Fruit fly (Drosophila melanogaster) whole organism, embryonic: ENCODE measurements around the gene GCS2alpha.
A peak's percentile ranks its signal among the peaks of the same experiment; 100 is the strongest.

Experiments
- CG10979 ChIP-seq: fragments of 200-800 bp; sonication (Bioruptor generic); optimal IDR thresholded peaks from 2 replicates; lab custom pipeline; 2018; ENCODE audit warnings: missing biosample characterization, mild to moderate bottlenecking, missing genetic modification characterization, moderate library complexity
- CG11456 ChIP-seq: fragments of 200-800 bp; sonication (Bioruptor generic); IDR thresholded peaks from 3 replicates; pipeline ENCODE4 v1.3.6; 2022; ENCODE audit warnings: missing biosample characterization, missing genetic modification characterization
- CG12219 ChIP-seq: fragments of 200-800 bp; sonication (Bioruptor generic); optimal IDR thresholded peaks from 3 replicates; lab custom pipeline; 2018; ENCODE audit warnings: missing biosample characterization, mild to moderate bottlenecking, missing genetic modification characterization
- CG12659 ChIP-seq: fragments of 200-800 bp; sonication (Bioruptor generic); optimal IDR thresholded peaks from 3 replicates; lab custom pipeline; 2017; ENCODE audit warnings: mild to moderate bottlenecking, missing biosample characterization, missing genetic modification reagents, missing genetic modification characterization
- CG12942 ChIP-seq: fragments of 200-800 bp; sonication (Bioruptor generic); optimal IDR thresholded peaks from 3 replicates; lab custom pipeline; 2016; ENCODE audit warnings: missing biosample characterization, missing genetic modification characterization
- CG13894 ChIP-seq: fragments of 200-800 bp; sonication (Bioruptor generic); optimal IDR thresholded peaks from 3 replicates; lab custom pipeline; 2018; ENCODE audit warnings: missing biosample characterization, mild to moderate bottlenecking, missing genetic modification characterization, moderate library complexity
- CG15269 ChIP-seq: fragments of 200-800 bp; sonication (Bioruptor generic); optimal IDR thresholded peaks from 2 replicates; lab custom pipeline; 2018; ENCODE audit warnings: missing biosample characterization, mild to moderate bottlenecking, missing genetic modification characterization, moderate library complexity
- CG15479 ChIP-seq: fragments of 200-800 bp; sonication (Bioruptor generic); optimal IDR thresholded peaks from 3 replicates; lab custom pipeline; 2019; ENCODE audit warnings: missing biosample characterization, mild to moderate bottlenecking, missing genetic modification characterization, moderate library complexity
- CG15514 ChIP-seq: fragments of 200-800 bp; sonication (Bioruptor generic); optimal IDR thresholded peaks from 3 replicates; lab custom pipeline; 2017; ENCODE audit warnings: missing biosample characterization, missing genetic modification characterization, mild to moderate bottlenecking, moderate library complexity, missing genetic modification reagents
- CG16813 ChIP-seq: fragments of 200-800 bp; sonication (Bioruptor generic); IDR thresholded peaks from 3 replicates; pipeline ENCODE4 v1.3.6; 2022; ENCODE audit warnings: missing biosample characterization, missing genetic modification characterization; ENCODE audit not compliant: partially characterized antibody
- CG17328 ChIP-seq: fragments of 200-800 bp; sonication (Bioruptor generic); IDR thresholded peaks from 2 replicates; pipeline ENCODE4 v1.3.6; 2022; ENCODE audit warnings: missing biosample characterization, missing genetic modification characterization
- CG17361 ChIP-seq: fragments of 200-800 bp; sonication (Bioruptor generic); IDR thresholded peaks from 3 replicates; pipeline ENCODE4 v1.3.6; 2022; ENCODE audit warnings: missing biosample characterization, missing genetic modification characterization
- CG17568 ChIP-seq: fragments of 200-800 bp; sonication (Bioruptor generic); optimal IDR thresholded peaks from 2 replicates; lab custom pipeline; 2018; ENCODE audit warnings: missing biosample characterization, mild to moderate bottlenecking, missing genetic modification characterization, moderate library complexity
- CG17912 ChIP-seq: fragments of 200-800 bp; sonication (Bioruptor generic); optimal IDR thresholded peaks from 2 replicates; lab custom pipeline; 2018; ENCODE audit warnings: missing biosample characterization, mild to moderate bottlenecking, missing genetic modification characterization
- CG1832 ChIP-seq: fragments of 200-800 bp; sonication (Bioruptor generic); optimal IDR thresholded peaks from 2 replicates; lab custom pipeline; 2017; ENCODE audit warnings: missing biosample characterization, mild to moderate bottlenecking, missing genetic modification characterization, inconsistent platforms
- CG18476 ChIP-seq: fragments of 200-800 bp; sonication (Bioruptor generic); optimal IDR thresholded peaks from 2 replicates; lab custom pipeline; 2016; ENCODE audit warnings: missing biosample characterization, mild to moderate bottlenecking, missing genetic modification characterization
- CG4617 ChIP-seq: fragments of 200-800 bp; sonication (Bioruptor generic); optimal IDR thresholded peaks from 3 replicates; lab custom pipeline; 2016; ENCODE audit warnings: missing biosample characterization, missing genetic modification characterization, borderline replicate concordance
- CG6654 ChIP-seq: fragments of 200-800 bp; sonication (Bioruptor generic); optimal IDR thresholded peaks from 2 replicates; lab custom pipeline; 2017; ENCODE audit warnings: missing biosample characterization, mild to moderate bottlenecking, missing genetic modification characterization
- CG9876 ChIP-seq: fragments of 200-800 bp; sonication (Bioruptor generic); optimal IDR thresholded peaks from 2 replicates; lab custom pipeline; 2016; ENCODE audit warnings: missing biosample characterization, missing genetic modification characterization
- CoRest ChIP-seq: fragments of 200-800 bp; sonication (Bioruptor generic); optimal IDR thresholded peaks from 3 replicates; lab custom pipeline; 2018; ENCODE audit warnings: missing biosample characterization, mild to moderate bottlenecking, missing genetic modification characterization, moderate library complexity
- D19A ChIP-seq: fragments of 200-800 bp; optimal IDR thresholded peaks from 3 replicates; lab custom pipeline; 2019; ENCODE audit warnings: missing biosample characterization, mild to moderate bottlenecking, missing genetic modification characterization, moderate library complexity
- Dip2 ChIP-seq: fragments of 200-800 bp; sonication (Bioruptor generic); IDR thresholded peaks from 2 replicates; pipeline ENCODE4 v1.3.6; 2022; ENCODE audit warnings: missing biosample characterization, missing genetic modification characterization
- Ets65A ChIP-seq: fragments of 200-800 bp; sonication (Bioruptor generic); peaks from one replicate; lab custom pipeline; 2016; ENCODE audit warnings: missing biosample characterization, missing genetic modification characterization
- Fer2 ChIP-seq: fragments of 200-800 bp; sonication (Bioruptor generic); optimal IDR thresholded peaks from 2 replicates; lab custom pipeline; 2018; ENCODE audit warnings: missing biosample characterization, mild to moderate bottlenecking, missing genetic modification characterization, moderate library complexity
- H15 ChIP-seq: fragments of 200-800 bp; sonication (Bioruptor generic); IDR thresholded peaks from 3 replicates; pipeline ENCODE4 v1.3.6; 2022; ENCODE audit warnings: missing biosample characterization, missing genetic modification characterization
- Max ChIP-seq: fragments of 200-800 bp; sonication (Bioruptor generic); optimal IDR thresholded peaks from 2 replicates; lab custom pipeline; 2016; ENCODE audit warnings: missing biosample characterization, mild to moderate bottlenecking, missing genetic modification characterization
- Med ChIP-seq: fragments of 200-800 bp; sonication (Bioruptor generic); peaks from one replicate; lab custom pipeline; 2016; ENCODE audit warnings: missing biosample characterization, missing genetic modification characterization, mild to moderate bottlenecking, inconsistent platforms, moderate library complexity
- NFAT ChIP-seq: fragments of 200-800 bp; sonication (Bioruptor generic); IDR thresholded peaks from 2 replicates; pipeline ENCODE4 v1.3.6; 2022; ENCODE audit warnings: missing biosample characterization, missing genetic modification characterization
- Pdp1 ChIP-seq, 2 experiments: fragments of 200-800 bp; sonication (Bioruptor generic); optimal IDR thresholded peaks; 3 replicates each; lab custom pipeline; 2016; ENCODE audit warnings: missing biosample characterization in 2 of 2, missing genetic modification characterization in 2 of 2, mild to moderate bottlenecking in 1 of 2, moderate library complexity in 1 of 2
- Scr ChIP-seq: fragments of 200-800 bp; sonication (Bioruptor generic); IDR thresholded peaks from 2 replicates; pipeline ENCODE4 v1.3.6; 2022; ENCODE audit warnings: missing biosample characterization, missing genetic modification characterization; ENCODE audit not compliant: partially characterized antibody
- Side ChIP-seq: fragments of 200-800 bp; sonication (Bioruptor generic); optimal IDR thresholded peaks from 2 replicates; lab custom pipeline; 2016; ENCODE audit warnings: missing biosample characterization, missing genetic modification characterization
- Sox102F ChIP-seq: fragments of 200-800 bp; sonication (Bioruptor generic); optimal IDR thresholded peaks from 2 replicates; lab custom pipeline; 2018; ENCODE audit warnings: missing biosample characterization, mild to moderate bottlenecking, missing genetic modification characterization, moderate library complexity
- Ssrp ChIP-seq: fragments of 200-800 bp; sonication (Bioruptor generic); optimal IDR thresholded peaks from 2 replicates; lab custom pipeline; 2018; ENCODE audit warnings: missing biosample characterization, mild to moderate bottlenecking, missing genetic modification characterization, moderate library complexity
- YL-1 ChIP-seq: fragments of 200-800 bp; sonication (Bioruptor generic); optimal IDR thresholded peaks from 3 replicates; lab custom pipeline; 2017; ENCODE audit warnings: missing biosample characterization, mild to moderate bottlenecking, missing genetic modification characterization
- bbx ChIP-seq: fragments of 200-800 bp; sonication (Bioruptor generic); IDR thresholded peaks from 2 replicates; pipeline ENCODE4 v1.3.6; 2022; ENCODE audit warnings: missing biosample characterization, missing genetic modification characterization; ENCODE audit not compliant: partially characterized antibody
- disco-r ChIP-seq: fragments of 200-800 bp; sonication (Bioruptor generic); optimal IDR thresholded peaks from 2 replicates; lab custom pipeline; 2016; ENCODE audit warnings: missing biosample characterization, missing genetic modification characterization
- h ChIP-seq: fragments of >200 bp; optimal IDR thresholded peaks from 2 replicates; lab custom pipeline; 2017
- lbe ChIP-seq: fragments of 200-800 bp; sonication (Bioruptor generic); optimal IDR thresholded peaks from 2 replicates; lab custom pipeline; 2016; ENCODE audit warnings: missing biosample characterization, mild to moderate bottlenecking, missing genetic modification characterization
- mld ChIP-seq: fragments of 200-800 bp; sonication (Bioruptor generic); IDR thresholded peaks from 3 replicates; pipeline ENCODE4 v1.3.6; 2022; ENCODE audit warnings: missing biosample characterization, missing genetic modification characterization; ENCODE audit not compliant: partially characterized antibody
- nau ChIP-seq: fragments of 200-800 bp; sonication (Bioruptor generic); optimal IDR thresholded peaks from 3 replicates; lab custom pipeline; 2017; ENCODE audit warnings: missing biosample characterization, mild to moderate bottlenecking, missing genetic modification characterization, missing genetic modification reagents
- nerfin-1 ChIP-seq: fragments of 200-800 bp; sonication (Bioruptor generic); optimal IDR thresholded peaks from 3 replicates; lab custom pipeline; 2019; ENCODE audit warnings: missing biosample characterization, mild to moderate bottlenecking, missing genetic modification characterization, moderate library complexity
- rib ChIP-seq: fragments of 200-800 bp; sonication (Bioruptor generic); IDR thresholded peaks from 2 replicates; pipeline ENCODE4 v1.3.6; 2022; ENCODE audit warnings: missing biosample characterization, missing genetic modification characterization
- sens-2 ChIP-seq: fragments of 200-800 bp; sonication (Bioruptor generic); IDR thresholded peaks from 2 replicates; pipeline ENCODE4 v1.3.6; 2022; ENCODE audit warnings: missing biosample characterization, missing genetic modification characterization
- slou ChIP-seq: fragments of 200-800 bp; sonication (Bioruptor generic); optimal IDR thresholded peaks from 3 replicates; lab custom pipeline; 2016; ENCODE audit warnings: missing biosample characterization, missing genetic modification characterization
- tll ChIP-seq, 2 experiments: fragments of 200-800 bp in 1 of 2; fragments of >200 bp in 1 of 2; sonication (Bioruptor generic) in 1 of 2; optimal IDR thresholded peaks; 2 replicates each; lab custom pipeline; 2017 to 2019; ENCODE audit warnings: missing biosample characterization in 2 of 2, missing genetic modification characterization in 2 of 2, mild to moderate bottlenecking in 1 of 2, moderate library complexity in 1 of 2
- tna ChIP-seq: fragments of 200-800 bp; sonication (Bioruptor generic); IDR thresholded peaks from 2 replicates; pipeline ENCODE4 v1.3.6; 2022; ENCODE audit warnings: missing biosample characterization, missing genetic modification characterization; ENCODE audit not compliant: partially characterized antibody
- tup ChIP-seq: fragments of 200-800 bp; sonication (Bioruptor generic); optimal IDR thresholded peaks from 2 replicates; lab custom pipeline; 2016; ENCODE audit warnings: missing biosample characterization, mild to moderate bottlenecking, missing genetic modification characterization, moderate library complexity
- vnd ChIP-seq: fragments of 200-800 bp; sonication (Bioruptor generic); IDR thresholded peaks from 3 replicates; pipeline ENCODE4 v1.3.6; 2022; ENCODE audit warnings: missing biosample characterization, missing genetic modification characterization; ENCODE audit not compliant: partially characterized antibody
- zen ChIP-seq: fragments of 200-800 bp; sonication (Bioruptor generic); optimal IDR thresholded peaks from 3 replicates; lab custom pipeline; 2018; ENCODE audit warnings: missing biosample characterization, mild to moderate bottlenecking, missing genetic modification characterization, moderate library complexity

GCS2alpha gene

dm6 chrX:21605514-21605913, 450 bp upstream of the GCS2alpha start (continued):
- TF ChIP-seq nau (GFP tag; lab: Kevin White, UChicago) (no peak), Dip2 (GFP tag; lab: Robert Waterston, UW) (no peak), mld (GFP tag; lab: Robert Waterston, UW) (0 out of 3 replicates have a peak, but pooled peaks have one; percentile 38), nerfin-1 (tag; lab: Kevin White, UChicago) (no peak), Fer2 (tag; lab: Kevin White, UChicago) (no peak), YL-1 (no peak), Sox102F (GFP tag; lab: Kevin White, UChicago) (no peak), CG6654 (GFP tag; lab: Kevin White, UChicago) (no peak), CG18476 (GFP tag; lab: Kevin White, UChicago) (no peak), CG17361 (GFP tag; lab: Robert Waterston, UW) (0 out of 3 replicates have a peak, but pooled peaks have one; percentile 14), disco-r (GFP tag; lab: Kevin White, UChicago) (no peak), zen (tag; lab: Kevin White, UChicago) (peak; percentile 23), tup (GFP tag; lab: Kevin White, UChicago) (no peak), sens-2 (GFP tag; lab: Robert Waterston, UW) (no peak), D19A (tag; lab: Kevin White, UChicago) (no peak), CG16813 (peak; percentile 53; the same call in 2 of the 3 replicates), NFAT (GFP tag; lab: Robert Waterston, UW) (no peak), bbx (GFP tag; lab: Robert Waterston, UW) (peak; percentile 36; the same call in 1 of the 2 replicates), CG10979 (tag; lab: Kevin White, UChicago) (no peak), Scr (GFP tag; lab: Robert Waterston, UW) (0 out of 2 replicates have a peak, but pooled peaks have one; percentile 16), CG1832 (GFP tag; lab: Kevin White, UChicago) (no peak), vnd (GFP tag; lab: Robert Waterston, UW) (peak; percentile 59; the same call in 2 of the 3 replicates), h (lab: Kevin White, UChicago) (no peak), lbe (no peak), CG17568 (no peak), Med (peak; percentile 62), Pdp1 (GFP tag; optimal IDR thresholded peaks at IDR 0.05; lab: Kevin White, UChicago) (peak in 1 of 2 experiments; percentile 96), Max (no peak), CG13894 (tag; lab: Kevin White, UChicago) (no peak), CG15479 (GFP tag; lab: Kevin White, UChicago) (no peak), CG12219 (GFP tag; lab: Kevin White, UChicago) (no peak), CG11456 (GFP tag; lab: Robert Waterston, UW) (no peak), CoRest (tag; lab: Kevin White, UChicago) (no peak), CG12659 (no peak), slou (no peak), Ets65A (GFP tag; lab: Kevin White, UChicago) (no peak), CG15269 (no peak), CG9876 (GFP tag; lab: Kevin White, UChicago) (no peak), tna (GFP tag; lab: Robert Waterston, UW) (peak; percentile 61), H15 (GFP tag; lab: Robert Waterston, UW) (no peak), tll (GFP tag; optimal IDR thresholded peaks at IDR 0.05; lab: Kevin White, UChicago) (no peak), CG17912 (GFP tag; lab: Kevin White, UChicago) (no peak), Side (GFP tag; lab: Kevin White, UChicago) (no peak), rib (no peak), CG15514 (peak; percentile 9), CG4617 (no peak), CG17328 (GFP tag; lab: Robert Waterston, UW) (no peak), Ssrp (tag; lab: Kevin White, UChicago) (no peak), CG12942 (GFP tag; lab: Kevin White, UChicago) (no peak)
